Fruit fly (Drosophila melanogaster): Measurements from ENCODE around the gene CG13775.

Gene CG13775

dm6 chr2L:6968013-6968517, 11.3 kb upstream of the CG13775 start:
- TF ChIP-seq CG14711 (tag; optimal IDR thresholded peaks at IDR 0.05) (peak; percentile 2), cic (GFP tag; optimal IDR thresholded peaks at IDR 0.05) (no peak), tj (GFP tag; optimal IDR thresholded peaks at IDR 0.05) (peak; percentile 36), CG12768 (GFP tag; optimal IDR thresholded peaks at IDR 0.05) (no peak), Mnt (GFP tag; optimal IDR thresholded peaks at IDR 0.05) (no peak), bab1 (GFP tag; optimal IDR thresholded peaks at IDR 0.05) (peak; percentile 29), CG11617 (GFP tag; optimal IDR thresholded peaks at IDR 0.05) (peak; percentile 51), pad (GFP tag; optimal IDR thresholded peaks at IDR 0.05) (peak; percentile 40), CG7101 (tag; optimal IDR thresholded peaks at IDR 0.05) (peak; percentile 28), CG33017 (tag; optimal IDR thresholded peaks at IDR 0.05) (peak; percentile 24)

DNA sequence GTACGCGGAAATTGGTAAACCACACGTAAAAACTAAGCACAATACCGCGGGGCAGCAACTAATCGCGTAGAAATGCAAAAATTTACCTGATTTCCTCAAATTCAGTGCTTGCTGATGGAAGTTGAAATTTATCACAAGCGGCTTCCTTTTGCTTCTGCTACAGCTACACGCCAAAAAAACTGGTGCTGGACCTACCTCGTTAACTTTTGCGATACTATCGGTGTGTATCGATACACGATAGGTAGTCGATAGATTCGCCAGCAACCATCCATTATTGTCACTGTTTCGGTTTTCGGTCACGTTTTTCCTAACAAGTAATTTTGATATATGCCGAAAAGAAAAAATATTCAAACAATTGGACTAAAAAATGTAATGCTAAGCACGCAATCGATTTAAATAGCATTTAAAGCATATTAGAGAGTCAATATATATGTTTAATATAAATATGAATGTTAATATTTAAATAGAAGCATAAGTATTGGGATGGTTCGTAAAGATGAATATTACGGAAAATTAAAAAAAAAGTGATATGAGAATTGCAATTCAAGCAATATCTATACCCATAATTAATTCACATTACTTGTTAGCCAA, 10.8 kb upstream of the CG13775 start, which contains the start of gene Sumo:
Gene Sumo (minus strand): TSS at position 223 of the 591 bp plus-strand sequence.
- TF ChIP-seq Clk (GFP tag; optimal IDR thresholded peaks at IDR 0.05) = peak; percentile 14
- TF ChIP-seq ovo (GFP tag; optimal IDR thresholded peaks at IDR 0.05) = no peak
- TF ChIP-seq Crg-1 (GFP tag; optimal IDR thresholded peaks at IDR 0.05) = no peak
- TF ChIP-seq Hr96 (GFP tag; optimal IDR thresholded peaks at IDR 0.05) = peak; percentile 72
- TF ChIP-seq CG14711 (tag; optimal IDR thresholded peaks at IDR 0.05) = no peak
- no peak for TF ChIP-seq cic (GFP tag; optimal IDR thresholded peaks at IDR 0.05)
- TF ChIP-seq CG33017 (tag; optimal IDR thresholded peaks at IDR 0.05) = no peak
- no peak for TF ChIP-seq kay (GFP tag; ENCODE audit: borderline replicate concordance)
- no peak for TF ChIP-seq cnc (optimal IDR thresholded peaks at IDR 0.05)
- TF ChIP-seq CG7101 (tag; optimal IDR thresholded peaks at IDR 0.05) = no peak
- no peak for TF ChIP-seq CG11617 (GFP tag; optimal IDR thresholded peaks at IDR 0.05)
- TF ChIP-seq CG1620 (GFP tag; optimal IDR thresholded peaks at IDR 0.05) = no peak
- TF ChIP-seq CG5204 (GFP tag; optimal IDR thresholded peaks at IDR 0.05) = no peak
- peak; percentile 11 for TF ChIP-seq bab1 (GFP tag; optimal IDR thresholded peaks at IDR 0.05)
- no peak for TF ChIP-seq tj (GFP tag; optimal IDR thresholded peaks at IDR 0.05)
- TF ChIP-seq CG7045 (GFP tag; optimal IDR thresholded peaks at IDR 0.05) = no peak
- peak; percentile 22 for TF ChIP-seq pad (GFP tag; optimal IDR thresholded peaks at IDR 0.05)
- no peak for TF ChIP-seq CG12768 (GFP tag; optimal IDR thresholded peaks at IDR 0.05)
- peak; percentile 37 for TF ChIP-seq Mnt (GFP tag; optimal IDR thresholded peaks at IDR 0.05)
- no peak for TF ChIP-seq toe (GFP tag; optimal IDR thresholded peaks at IDR 0.05)

DNA sequence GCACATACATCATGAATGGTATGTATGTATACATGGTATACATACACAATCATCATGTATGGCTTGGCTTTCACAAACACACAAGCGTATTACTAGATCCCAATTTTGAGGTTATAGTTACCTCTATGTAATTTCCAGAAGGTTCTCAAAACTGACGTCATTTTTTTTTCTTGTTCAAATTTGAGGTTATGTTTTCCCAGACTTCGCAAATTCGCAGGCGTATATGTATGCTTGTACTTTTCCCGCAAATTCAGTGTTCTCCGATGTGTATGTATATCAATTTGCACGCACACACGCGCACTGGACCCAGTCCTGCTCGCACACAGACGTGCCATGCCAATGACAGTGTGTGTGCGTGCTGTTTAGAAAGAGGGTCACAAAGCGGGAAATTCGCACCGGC, 9.6 kb upstream of the CG13775 start:
- TF ChIP-seq tj (GFP tag; optimal IDR thresholded peaks at IDR 0.05) (peak; percentile 4), Clk (GFP tag; optimal IDR thresholded peaks at IDR 0.05) (no peak), Crg-1 (GFP tag; optimal IDR thresholded peaks at IDR 0.05) (no peak)

- no peak for TF ChIP-seq tj (GFP tag; optimal IDR thresholded peaks at IDR 0.05)
- no peak for TF ChIP-seq pad (GFP tag; optimal IDR thresholded peaks at IDR 0.05)
- TF ChIP-seq Crg-1 (GFP tag; optimal IDR thresholded peaks at IDR 0.05) = no peak
- TF ChIP-seq CG7045 (GFP tag; optimal IDR thresholded peaks at IDR 0.05) = no peak
- TF ChIP-seq CG33017 (tag; optimal IDR thresholded peaks at IDR 0.05) = no peak
- no peak for TF ChIP-seq Clk (GFP tag; optimal IDR thresholded peaks at IDR 0.05)
- no peak for TF ChIP-seq kay (GFP tag; ENCODE audit: borderline replicate concordance)
- no peak for TF ChIP-seq CG5204 (GFP tag; optimal IDR thresholded peaks at IDR 0.05)
- no peak for TF ChIP-seq CG1620 (GFP tag; optimal IDR thresholded peaks at IDR 0.05)
- no peak for TF ChIP-seq Mnt (GFP tag; optimal IDR thresholded peaks at IDR 0.05)
- no peak for TF ChIP-seq toe (GFP tag; optimal IDR thresholded peaks at IDR 0.05)
- no peak for TF ChIP-seq CG11617 (GFP tag; optimal IDR thresholded peaks at IDR 0.05)
- TF ChIP-seq bab1 (GFP tag; optimal IDR thresholded peaks at IDR 0.05) = no peak
- TF ChIP-seq CG12768 (GFP tag; optimal IDR thresholded peaks at IDR 0.05) = no peak
- no peak for TF ChIP-seq ovo (GFP tag; optimal IDR thresholded peaks at IDR 0.05)
- TF ChIP-seq CG14711 (tag; optimal IDR thresholded peaks at IDR 0.05) = no peak
Observed at dm6 chr2L:6964632-6965031, 7.9 kb upstream of the CG13775 start.

DNA sequence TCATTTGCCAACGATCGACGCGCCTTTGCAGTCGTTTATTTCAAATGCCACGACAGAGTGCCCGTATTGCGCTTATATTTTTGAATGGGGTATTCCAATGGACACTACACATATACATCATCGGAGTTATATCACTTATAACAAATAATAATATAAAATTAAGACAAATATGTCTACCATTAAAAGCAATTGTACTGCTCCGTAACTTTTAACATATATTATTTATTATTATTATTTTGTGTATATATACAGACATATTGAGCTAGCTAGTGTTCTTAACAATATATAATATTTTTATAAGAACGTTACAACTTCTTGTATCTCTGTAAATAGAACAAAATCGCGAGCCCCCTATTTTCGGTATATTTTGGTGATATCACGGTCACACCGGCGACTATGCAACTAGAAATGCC, 7.3 kb upstream of the CG13775 start, which contains the start of the genes sip2 and Coprox:
Gene sip2 (minus strand): TSS at position 53 of the 413 bp plus-strand sequence.
Gene Coprox (plus strand): TSS at position 400 of the 413 bp plus-strand sequence.
- TF ChIP-seq cnc (optimal IDR thresholded peaks at IDR 0.05) (no peak), CG7101 (tag; optimal IDR thresholded peaks at IDR 0.05) (peak; percentile 85), toe (GFP tag; optimal IDR thresholded peaks at IDR 0.05) (no peak), CG11617 (GFP tag; optimal IDR thresholded peaks at IDR 0.05) (peak; percentile 67), cic (GFP tag; optimal IDR thresholded peaks at IDR 0.05) (no peak), ovo (GFP tag; optimal IDR thresholded peaks at IDR 0.05) (peak; percentile 5), CG7045 (GFP tag; optimal IDR thresholded peaks at IDR 0.05) (peak; percentile 58), Hr96 (GFP tag; optimal IDR thresholded peaks at IDR 0.05) (no peak), tj (GFP tag; optimal IDR thresholded peaks at IDR 0.05) (peak; percentile 52), Clk (GFP tag; optimal IDR thresholded peaks at IDR 0.05) (no peak), CG12768 (GFP tag; optimal IDR thresholded peaks at IDR 0.05) (peak; percentile 26), kay (GFP tag; ENCODE audit: borderline replicate concordance) (no peak), CG14711 (tag; optimal IDR thresholded peaks at IDR 0.05) (peak; percentile 75), CG5204 (GFP tag; optimal IDR thresholded peaks at IDR 0.05) (no peak), CG1620 (GFP tag; optimal IDR thresholded peaks at IDR 0.05) (no peak), pad (GFP tag; optimal IDR thresholded peaks at IDR 0.05) (peak; percentile 49), bab1 (GFP tag; optimal IDR thresholded peaks at IDR 0.05) (peak; percentile 58), Crg-1 (GFP tag; optimal IDR thresholded peaks at IDR 0.05) (no peak), CG33017 (tag; optimal IDR thresholded peaks at IDR 0.05) (peak; percentile 79), Mnt (GFP tag; optimal IDR thresholded peaks at IDR 0.05) (peak; percentile 7)

DNA sequence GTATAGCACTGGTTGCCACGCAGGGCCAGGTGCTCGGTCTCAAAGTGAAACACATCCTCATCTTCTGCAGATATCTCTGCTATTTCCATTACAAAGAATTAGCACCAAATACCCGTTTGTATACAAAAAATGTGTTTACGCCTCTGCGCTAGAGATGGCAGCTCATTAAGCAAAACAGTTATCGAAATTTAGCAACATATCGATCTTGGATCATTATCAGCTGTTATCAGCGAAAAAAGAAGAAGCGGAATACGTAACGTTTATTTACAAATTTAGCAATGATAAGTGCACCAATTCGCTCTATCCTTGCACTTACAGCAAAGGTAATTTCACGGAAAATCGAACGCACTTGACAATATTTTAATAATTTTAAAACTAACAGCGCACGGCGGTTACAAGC, 3.4 kb upstream of the CG13775 start, which contains the start of the genes Atac1 and Hmgcl:
Gene Atac1 (minus strand): TSS at position 164 of the 400 bp plus-strand sequence.
Gene Hmgcl (plus strand): TSS at position 213 of the 400 bp plus-strand sequence.
- TF ChIP-seq bab1 (GFP tag; optimal IDR thresholded peaks at IDR 0.05) (peak; percentile 0), ovo (GFP tag; optimal IDR thresholded peaks at IDR 0.05) (no peak), CG14711 (tag; optimal IDR thresholded peaks at IDR 0.05) (no peak), CG33017 (tag; optimal IDR thresholded peaks at IDR 0.05) (no peak), CG5204 (GFP tag; optimal IDR thresholded peaks at IDR 0.05) (no peak)
